Fruit fly (Drosophila melanogaster) Kc167 (cell line): Measurements from ENCODE around the gene dpp.

ENCODE experiments used
- Sin3A ChIP-seq: fragments of >200 bp; optimal IDR thresholded peaks from 2 replicates; lab custom pipeline; 2018; ENCODE audit warnings: missing external identifiers
- h ChIP-seq: fragments of >200 bp; optimal IDR thresholded peaks from 3 replicates; lab custom pipeline; 2018; ENCODE audit warnings: missing external identifiers
- insv ChIP-seq: fragments of >200 bp; optimal IDR thresholded peaks from 3 replicates; lab custom pipeline; 2018; ENCODE audit warnings: missing external identifiers
- psq ChIP-seq: fragments of >200 bp; optimal IDR thresholded peaks from 2 replicates; lab custom pipeline; 2017; ENCODE audit warnings: missing external identifiers

DNA sequence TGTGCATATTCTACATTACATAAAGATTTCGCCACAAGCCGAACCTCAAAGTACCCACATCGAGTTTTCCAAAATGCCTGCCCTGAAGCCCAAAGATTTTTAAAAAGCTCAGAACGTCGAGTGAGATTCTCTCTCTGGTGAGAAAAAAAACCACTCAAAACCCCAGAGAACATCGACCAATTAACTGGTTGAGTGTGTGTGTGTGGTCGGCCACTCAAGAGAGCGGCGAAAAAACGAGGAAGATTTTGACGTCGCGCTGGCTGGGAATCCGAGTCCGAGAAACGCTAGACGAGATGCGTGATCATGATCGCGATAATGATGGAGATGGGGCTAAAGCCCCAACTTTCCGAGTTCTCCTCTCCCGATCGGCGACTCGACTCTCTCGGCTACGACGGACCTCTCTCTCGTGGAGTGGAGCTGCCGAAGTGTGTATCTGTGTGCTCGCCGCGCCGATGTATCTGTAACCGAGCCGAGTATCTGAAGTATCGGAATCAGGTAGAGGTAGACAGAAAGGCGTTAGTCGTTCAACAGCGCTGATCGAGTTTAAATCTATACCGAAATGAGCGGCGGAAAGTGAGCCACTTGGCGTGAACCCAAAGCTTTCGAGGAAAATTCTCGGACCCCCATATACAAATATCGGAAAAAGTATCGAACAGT, 22.7 kb downstream of the dpp start:
- no peak for TF ChIP-seq insv (lab: Kevin White, UChicago)
- no peak for TF ChIP-seq h (lab: Kevin White, UChicago)
- no peak for TF ChIP-seq Sin3A (lab: Kevin White, UChicago)
- TF ChIP-seq psq (lab: Kevin White, UChicago): no peak
